Fruit fly (Drosophila melanogaster) whole organism, larva: ENCODE data around the gene CG43680.

Experiments used
- noc ChIP-seq: fragments of 200-800 bp; sonication (Bioruptor generic); optimal IDR thresholded peaks from 3 replicates; lab custom pipeline; 2019; ENCODE audit warnings: missing biosample characterization, mild to moderate bottlenecking, missing genetic modification characterization, moderate library complexity

CG43680 gene

DNA sequence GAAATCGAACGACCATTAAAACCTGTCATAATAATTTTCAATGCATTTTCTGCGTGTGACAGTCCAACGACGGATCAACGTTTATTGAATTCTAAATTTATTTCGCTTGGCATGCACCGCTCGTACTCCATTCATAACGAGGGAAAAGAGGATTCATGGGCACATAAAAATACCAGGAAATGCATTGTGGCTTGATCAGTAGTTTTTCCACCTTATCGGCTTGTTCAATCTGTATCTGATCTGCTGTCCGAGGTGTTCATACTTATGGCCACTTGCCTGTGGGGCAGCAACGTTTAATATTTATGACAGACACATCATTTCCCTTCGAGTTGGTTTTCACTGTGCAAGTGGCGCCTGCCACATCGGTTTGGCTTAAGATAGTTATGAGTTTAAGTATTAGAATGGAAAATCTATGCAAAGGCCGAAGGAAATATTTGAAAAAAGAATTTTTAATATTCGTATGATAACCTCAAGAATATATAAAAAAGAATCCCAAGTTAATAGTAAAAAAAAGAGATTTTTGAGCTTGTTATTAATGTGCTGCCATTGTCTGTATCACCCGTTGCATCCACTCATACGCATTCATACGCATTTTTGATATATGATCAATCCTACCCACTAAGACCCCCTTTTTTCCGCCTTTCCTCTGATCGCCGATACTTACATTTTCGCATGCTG lies 45.7 kb downstream of the CG43680 start:
- no peak for TF ChIP-seq noc (tag; lab: Kevin White, UChicago)

dm6 chr3L:15006825-15007224 lies 46.3 kb downstream of the CG43680 start:
- no peak for TF ChIP-seq noc (tag; lab: Kevin White, UChicago)

- TF ChIP-seq noc (tag; lab: Kevin White, UChicago), result no peak
These were observed 47.4 kb downstream of the CG43680 start for dm6 chr3L:15005774-15006173.

DNA sequence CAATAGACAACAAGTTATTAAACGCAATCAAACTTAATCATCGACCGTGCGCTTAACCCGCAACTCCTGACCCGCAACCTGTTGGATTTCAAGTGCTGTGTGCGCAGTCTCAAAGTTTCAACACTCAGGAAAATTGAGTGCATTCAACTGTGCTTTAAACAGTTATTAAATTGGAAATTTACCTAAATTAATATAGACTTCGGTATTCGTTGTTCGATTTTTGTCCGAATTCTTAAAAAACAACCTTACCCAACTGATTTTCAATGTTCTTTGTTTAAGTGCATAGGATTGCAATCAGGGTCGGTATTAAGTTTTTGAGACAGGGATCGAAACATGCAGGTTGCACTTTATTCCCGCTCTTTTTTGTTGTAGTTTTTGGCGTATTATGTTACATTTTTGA lies 48.1 kb downstream of the CG43680 start:
- no peak for TF ChIP-seq noc (tag; lab: Kevin White, UChicago)
